Worm (Caenorhabditis elegans) whole organism, late embryonic: ENCODE data around the gene F11E6.4.

Experiments used
- C38D4.7 ChIP-seq: fragments of 200-800 bp; sonication (Bioruptor generic); optimal IDR thresholded peaks from 2 replicates; lab custom pipeline; 2018; ENCODE audit warnings: mild to moderate bottlenecking, missing genetic modification characterization, moderate library complexity, missing compliant biosample characterization
- K09A11.1 ChIP-seq: sonication (generic microtip); optimal IDR thresholded peaks from 2 replicates; lab custom pipeline; 2017; ENCODE audit warnings: antibody characterized with exemption, mild to moderate bottlenecking, missing genetic modification characterization, missing compliant biosample characterization; ENCODE audit not compliant: insufficient read depth
- ceh-18 ChIP-seq: sonication (generic microtip); optimal IDR thresholded peaks from 2 replicates; lab custom pipeline; 2016; ENCODE audit warnings: missing genetic modification characterization, missing compliant biosample characterization
- ceh-2 ChIP-seq: sonication (generic microtip); optimal IDR thresholded peaks from 2 replicates; lab custom pipeline; 2016; ENCODE audit warnings: missing genotype, missing genetic modification characterization, missing compliant biosample characterization
- ceh-31 ChIP-seq: sonication (generic microtip); optimal IDR thresholded peaks from 2 replicates; lab custom pipeline; 2016; ENCODE audit warnings: missing genetic modification characterization, missing compliant biosample characterization
- ceh-45 ChIP-seq: fragments of 200-800 bp; sonication (Bioruptor generic); IDR thresholded peaks from 2 replicates; pipeline ENCODE4 v1.3.6; 2022; ENCODE audit warnings: missing genetic modification reagents, missing genetic modification characterization, missing compliant biosample characterization
- ceh-48 ChIP-seq: sonication (generic microtip); optimal IDR thresholded peaks from 2 replicates; lab custom pipeline; 2016; ENCODE audit warnings: missing genetic modification characterization, inconsistent platforms, missing compliant biosample characterization
- ceh-9 ChIP-seq: sonication (generic microtip); optimal IDR thresholded peaks from 2 replicates; lab custom pipeline; 2016; ENCODE audit warnings: mild to moderate bottlenecking, missing genetic modification characterization, inconsistent platforms, missing compliant biosample characterization
- che-1 ChIP-seq: sonication (generic microtip); optimal IDR thresholded peaks from 2 replicates; lab custom pipeline; 2016; ENCODE audit warnings: mild to moderate bottlenecking, missing genetic modification characterization, missing compliant biosample characterization
- dmd-4 ChIP-seq: sonication (generic microtip); optimal IDR thresholded peaks from 2 replicates; lab custom pipeline; 2016; ENCODE audit warnings: borderline replicate concordance, missing genetic modification characterization, missing compliant biosample characterization
- dve-1 ChIP-seq: sonication (generic microtip); optimal IDR thresholded peaks from 2 replicates; lab custom pipeline; 2017; ENCODE audit warnings: antibody characterized with exemption, mild to moderate bottlenecking, missing genetic modification characterization, missing compliant biosample characterization
- elt-4 ChIP-seq: sonication (generic microtip); optimal IDR thresholded peaks from 2 replicates; lab custom pipeline; 2016; ENCODE audit warnings: missing genetic modification characterization, missing compliant biosample characterization
- fax-1 ChIP-seq: sonication (generic microtip); optimal IDR thresholded peaks from 2 replicates; lab custom pipeline; 2016; ENCODE audit warnings: missing genotype, missing genetic modification characterization, missing compliant biosample characterization
- fkh-10 ChIP-seq: fragments of 150-350 bp; optimal IDR thresholded peaks from 2 replicates; lab custom pipeline; 2014; ENCODE audit warnings: missing biosample characterization, missing genetic modification reagents, missing genetic modification characterization
- gmeb-2 ChIP-seq: sonication (generic microtip); optimal IDR thresholded peaks from 2 replicates; lab custom pipeline; 2016; ENCODE audit warnings: missing genetic modification characterization, inconsistent platforms, missing compliant biosample characterization
- hlh-13 ChIP-seq: fragments of 200-800 bp; sonication (Bioruptor generic); optimal IDR thresholded peaks from 2 replicates; lab custom pipeline; 2018; ENCODE audit warnings: mild to moderate bottlenecking, missing genetic modification characterization, missing compliant biosample characterization
- hlh-30 ChIP-seq: sonication (generic microtip); optimal IDR thresholded peaks from 2 replicates; lab custom pipeline; 2017; ENCODE audit warnings: antibody characterized with exemption, missing genetic modification characterization, missing compliant biosample characterization; ENCODE audit not compliant: insufficient read depth
- lin-11 ChIP-seq: fragments of 200-800 bp; sonication (Bioruptor generic); optimal IDR thresholded peaks from 2 replicates; lab custom pipeline; 2018; ENCODE audit warnings: mild to moderate bottlenecking, missing genetic modification characterization, missing compliant biosample characterization
- mec-3 ChIP-seq: sonication (generic microtip); optimal IDR thresholded peaks from 2 replicates; lab custom pipeline; 2016; ENCODE audit warnings: borderline replicate concordance, missing genetic modification characterization, missing compliant biosample characterization
- nfya-1 ChIP-seq: sonication (generic microtip); optimal IDR thresholded peaks from 2 replicates; lab custom pipeline; 2017; ENCODE audit warnings: missing genetic modification characterization, mild to moderate bottlenecking, missing compliant biosample characterization, antibody characterized with exemption, moderate library complexity
- nhr-232 ChIP-seq: sonication (generic microtip); optimal IDR thresholded peaks from 2 replicates; lab custom pipeline; 2016; ENCODE audit warnings: missing genetic modification characterization, missing compliant biosample characterization
- npax-4 ChIP-seq: sonication (generic microtip); optimal IDR thresholded peaks from 2 replicates; lab custom pipeline; 2016; ENCODE audit warnings: missing genetic modification characterization, missing compliant biosample characterization
- pag-3 ChIP-seq: sonication (generic microtip); optimal IDR thresholded peaks from 2 replicates; lab custom pipeline; 2016; ENCODE audit warnings: missing compliant biosample characterization, missing genetic modification characterization, borderline replicate concordance
- pax-1 ChIP-seq: fragments of 150-350 bp; optimal IDR thresholded peaks from 2 replicates; lab custom pipeline; 2014; ENCODE audit warnings: missing biosample characterization, missing genetic modification characterization
- pha-2 ChIP-seq: sonication (generic microtip); optimal IDR thresholded peaks from 2 replicates; lab custom pipeline; 2017; ENCODE audit warnings: mild to moderate bottlenecking, missing genetic modification characterization, missing compliant biosample characterization
- pha-4 ChIP-seq: fragments of 150-350 bp; optimal IDR thresholded peaks from 2 replicates; lab custom pipeline; 2018; ENCODE audit warnings: missing biosample characterization, missing genetic modification reagents, missing genetic modification characterization
- pros-1 ChIP-seq: fragments of 150-350 bp; optimal IDR thresholded peaks from 2 replicates; lab custom pipeline; 2014; ENCODE audit warnings: missing biosample characterization, missing genetic modification reagents, missing genetic modification characterization
- rnt-1 ChIP-seq: sonication (generic microtip); optimal IDR thresholded peaks from 2 replicates; lab custom pipeline; 2016; ENCODE audit warnings: missing genetic modification characterization, missing compliant biosample characterization
- sox-2 ChIP-seq: fragments of 200-800 bp; sonication (Bioruptor generic); IDR thresholded peaks from 2 replicates; pipeline ENCODE4 v1.3.6; 2022; ENCODE audit warnings: missing genetic modification reagents, missing genetic modification characterization, missing compliant biosample characterization
- sox-4 ChIP-seq: sonication (generic microtip); optimal IDR thresholded peaks from 2 replicates; lab custom pipeline; 2017; ENCODE audit warnings: mild to moderate bottlenecking, missing genetic modification characterization, inconsistent platforms, missing compliant biosample characterization
- syd-9 ChIP-seq: sonication (generic microtip); optimal IDR thresholded peaks from 2 replicates; lab custom pipeline; 2016; ENCODE audit warnings: mild to moderate bottlenecking, missing genetic modification characterization, moderate library complexity, missing compliant biosample characterization
- tbx-2 ChIP-seq: sonication (generic microtip); optimal IDR thresholded peaks from 2 replicates; lab custom pipeline; 2016; ENCODE audit warnings: missing genetic modification characterization, missing compliant biosample characterization
- ttx-3 ChIP-seq: sonication (generic microtip); optimal IDR thresholded peaks from 2 replicates; lab custom pipeline; 2016; ENCODE audit warnings: missing genetic modification reagents, missing genetic modification characterization, missing compliant biosample characterization
- unc-3 ChIP-seq, 2 experiments: fragments of 200-800 bp in 1 of 2; sonication (Bioruptor generic) in 1 of 2; sonication (generic microtip) in 1 of 2; conservative IDR thresholded peaks in 1 of 2; optimal IDR thresholded peaks in 1 of 2; 2 replicates each; pipeline versions ENCODE4 v1.3.6 to Lab custom; 2016 to 2022; ENCODE audit warnings: missing compliant biosample characterization in 2 of 2, missing genetic modification characterization in 2 of 2, missing genetic modification reagents in 1 of 2
- unc-55 ChIP-seq: sonication (generic microtip); optimal IDR thresholded peaks from 2 replicates; lab custom pipeline; 2017; ENCODE audit warnings: missing biosample characterization, missing genetic modification reagents, missing genetic modification characterization
- unc-86 ChIP-seq: sonication (generic microtip); optimal IDR thresholded peaks from 2 replicates; lab custom pipeline; 2016; ENCODE audit warnings: missing genetic modification characterization, missing compliant biosample characterization
- zip-5 ChIP-seq: sonication (generic microtip); optimal IDR thresholded peaks from 2 replicates; lab custom pipeline; 2016; ENCODE audit warnings: missing genetic modification characterization, missing compliant biosample characterization
- ztf-16 ChIP-seq: sonication (generic microtip); optimal IDR thresholded peaks from 2 replicates; lab custom pipeline; 2017; ENCODE audit warnings: missing genetic modification characterization, missing compliant biosample characterization

Gene F11E6.4

DNA sequence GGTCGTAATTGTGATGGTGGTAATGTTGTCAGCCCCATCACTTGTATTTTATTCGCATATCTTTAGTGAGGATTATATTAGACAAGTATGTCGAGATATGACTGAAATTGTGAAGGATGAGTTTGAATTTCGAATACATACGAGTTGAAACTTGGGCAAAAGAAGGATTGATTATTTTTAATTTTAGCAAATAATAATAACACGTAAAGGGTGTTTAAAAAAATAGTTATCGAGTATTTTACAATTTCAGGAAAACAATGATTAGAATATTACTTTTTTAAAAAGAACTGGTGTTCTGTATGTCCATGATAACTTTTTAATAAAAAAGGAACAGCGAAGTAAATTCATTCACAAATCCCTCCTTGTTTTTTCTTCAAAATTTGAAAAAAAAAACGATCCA, 19.7 kb downstream of the F11E6.4 start, which contains the start of gene F11E6.8:
F11E6.8 (minus strand) TSS at position 101 of the 400 bp plus-strand sequence.
- TF ChIP-seq pax-1 (tag; lab: Kevin White, UChicago) (no peak), rnt-1 (tag; lab: Kevin White, UChicago) (no peak)

DNA sequence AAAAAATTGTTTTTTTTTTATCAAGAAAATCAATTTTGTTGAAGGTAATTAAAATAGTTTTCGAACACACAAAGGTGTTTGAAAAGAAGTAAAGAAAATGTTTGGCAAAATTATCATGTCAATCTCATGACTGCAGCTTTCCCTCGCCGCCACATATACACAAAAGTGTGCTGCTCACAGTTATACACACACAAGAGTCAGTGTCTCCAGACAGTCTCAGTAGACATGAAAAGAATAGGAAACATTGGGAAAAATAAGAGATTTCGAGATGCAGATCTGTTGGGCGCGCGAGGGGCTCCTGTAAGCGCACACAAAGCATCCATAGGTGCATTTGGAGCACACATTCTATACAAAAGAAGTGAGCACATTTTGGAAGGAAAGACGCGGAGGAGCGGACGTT, 21.8 kb downstream of the F11E6.4 start:
- TF ChIP-seq fkh-10 (GFP tag; lab: Kevin White, UChicago) (no peak), npax-4 (no peak), sox-2 (GFP tag; lab: Robert Waterston, UW) (no peak), che-1 (tag; lab: Kevin White, UChicago) (no peak), ttx-3 (tag; lab: Kevin White, UChicago) (no peak), hlh-13 (GFP tag; lab: Kevin White, UChicago) (no peak), sox-4 (tag; lab: Kevin White, UChicago) (no peak), K09A11.1 (no peak), tbx-2 (no peak), nfya-1 (tag; lab: Kevin White, UChicago) (no peak), ztf-16 (tag; lab: Kevin White, UChicago) (no peak), ceh-9 (tag; lab: Kevin White, UChicago) (no peak), ceh-31 (tag; lab: Kevin White, UChicago) (no peak), unc-3 (GFP tag; conservative IDR thresholded peaks at IDR 0.05; lab: Robert Waterston, UW) (no peak), unc-3 (tag; optimal IDR thresholded peaks at IDR 0.05; lab: Kevin White, UChicago) (no peak), dve-1 (tag; lab: Kevin White, UChicago) (no peak), dmd-4 (tag; lab: Kevin White, UChicago) (no peak)

DNA sequence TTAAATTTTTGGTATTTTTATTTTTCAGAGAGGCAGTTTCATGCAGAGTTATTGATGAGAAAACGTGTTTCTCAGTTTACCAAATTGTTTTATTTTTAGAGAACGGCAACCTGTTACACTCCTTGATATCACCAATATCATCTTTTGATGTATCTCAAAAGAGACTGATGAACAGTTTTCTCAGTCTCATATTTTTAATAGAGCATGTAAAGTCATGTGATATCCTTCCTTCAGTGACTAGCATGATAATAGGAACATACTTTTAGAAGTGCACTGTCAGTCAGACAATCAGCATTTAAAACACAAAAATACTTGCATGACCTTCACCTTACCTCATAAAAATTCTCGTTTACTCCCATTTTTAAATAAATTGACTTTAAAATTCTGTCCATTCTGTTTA, 27.7 kb downstream of the F11E6.4 start, which contains the start of gene F11E6.11:
F11E6.11 (plus strand) TSS at position 325 of the 400 bp plus-strand sequence.
- TF ChIP-seq pax-1 (tag; lab: Kevin White, UChicago) = no peak
- TF ChIP-seq zip-5 (tag; lab: Kevin White, UChicago) = no peak
- no peak for TF ChIP-seq pag-3 (tag; lab: Kevin White, UChicago)
- TF ChIP-seq syd-9 (tag; lab: Kevin White, UChicago) = no peak
- TF ChIP-seq ceh-2 (tag; lab: Kevin White, UChicago) = no peak
- TF ChIP-seq dve-1 (tag; lab: Kevin White, UChicago) = no peak
- TF ChIP-seq nhr-232 (tag; lab: Kevin White, UChicago) = no peak
- no peak for TF ChIP-seq gmeb-2 (tag; lab: Kevin White, UChicago)
- TF ChIP-seq nfya-1 (tag; lab: Kevin White, UChicago) = no peak
- no peak for TF ChIP-seq hlh-30 (tag; lab: Kevin White, UChicago)
- no peak for TF ChIP-seq C38D4.7 (GFP tag; lab: Kevin White, UChicago)
- no peak for TF ChIP-seq unc-86 (tag; lab: Kevin White, UChicago)
- no peak for TF ChIP-seq unc-55 (GFP tag; lab: Kevin White, UChicago)
- TF ChIP-seq mec-3 (tag; lab: Kevin White, UChicago) = no peak
- no peak for TF ChIP-seq rnt-1 (tag; lab: Kevin White, UChicago)
- no peak for TF ChIP-seq pros-1
- TF ChIP-seq fax-1 (tag; lab: Kevin White, UChicago) = no peak
- no peak for TF ChIP-seq ceh-45 (GFP tag; lab: Robert Waterston, UW)

ce11 chrIV:17441260-17441659, 28.9 kb downstream of the F11E6.4 start:
- TF ChIP-seq nhr-232 (tag; lab: Kevin White, UChicago) = no peak
- TF ChIP-seq ceh-18 (tag; lab: Kevin White, UChicago) = no peak
- no peak for TF ChIP-seq dmd-4 (tag; lab: Kevin White, UChicago)
- TF ChIP-seq lin-11 (tag; lab: Kevin White, UChicago) = no peak
- no peak for TF ChIP-seq tbx-2
- TF ChIP-seq pha-2 (tag; lab: Kevin White, UChicago) = no peak
- TF ChIP-seq pha-4 (tag; lab: Kevin White, UChicago) = no peak
- no peak for TF ChIP-seq ceh-48 (tag; lab: Kevin White, UChicago)
- TF ChIP-seq ceh-2 (tag; lab: Kevin White, UChicago) = no peak
- no peak for TF ChIP-seq elt-4 (tag; lab: Kevin White, UChicago)
- TF ChIP-seq, all 69 proteins: peak for 0
